Fruit fly (Drosophila melanogaster) whole organism, embryonic: ENCODE results near the gene CG4629.

Experiments
- B-H2 ChIP-seq: fragments of 200-800 bp; sonication (Bioruptor generic); optimal IDR thresholded peaks from 2 replicates; lab custom pipeline; 2018; ENCODE audit warnings: missing biosample characterization, mild to moderate bottlenecking, missing genetic modification characterization
- Bdp1 ChIP-seq: fragments of 200-800 bp; sonication (Bioruptor generic); optimal IDR thresholded peaks from 3 replicates; lab custom pipeline; 2016; ENCODE audit warnings: missing biosample characterization, missing genetic modification characterization
- Bteb2 ChIP-seq: fragments of 200-800 bp; sonication (Bioruptor generic); optimal IDR thresholded peaks from 2 replicates; lab custom pipeline; 2016; ENCODE audit warnings: missing biosample characterization, missing genetic modification characterization
- CG11398 ChIP-seq: fragments of 200-800 bp; sonication (Bioruptor generic); optimal IDR thresholded peaks from 2 replicates; lab custom pipeline; 2016; ENCODE audit warnings: missing biosample characterization, missing genetic modification characterization
- CG11696 ChIP-seq: fragments of 200-800 bp; sonication (Bioruptor generic); IDR thresholded peaks from 2 replicates; pipeline ENCODE4 v1.3.6; 2022; ENCODE audit warnings: missing biosample characterization, missing genetic modification characterization
- CG12104 ChIP-seq: fragments of 200-800 bp; sonication (Bioruptor generic); optimal IDR thresholded peaks from 3 replicates; lab custom pipeline; 2016; ENCODE audit warnings: missing biosample characterization, missing genetic modification characterization
- CG12299 ChIP-seq: fragments of 200-800 bp; sonication (Bioruptor generic); optimal IDR thresholded peaks from 2 replicates; lab custom pipeline; 2018; ENCODE audit warnings: missing biosample characterization, mild to moderate bottlenecking, missing genetic modification characterization
- CG13287 ChIP-seq: fragments of 200-800 bp; sonication (Bioruptor generic); IDR thresholded peaks from 2 replicates; pipeline ENCODE4 v1.3.6; 2022; ENCODE audit warnings: missing biosample characterization, missing genetic modification characterization; ENCODE audit not compliant: partially characterized antibody
- CG14667 ChIP-seq: fragments of 200-800 bp; sonication (Bioruptor generic); IDR thresholded peaks from 2 replicates; pipeline ENCODE4 v1.3.6; 2022; ENCODE audit warnings: missing biosample characterization, missing genetic modification characterization
- CG15073 ChIP-seq: fragments of 200-800 bp; sonication (Bioruptor generic); optimal IDR thresholded peaks from 2 replicates; lab custom pipeline; 2016; ENCODE audit warnings: missing biosample characterization, missing genetic modification characterization
- CG1529 ChIP-seq: fragments of 200-800 bp; sonication (Bioruptor generic); optimal IDR thresholded peaks from 3 replicates; lab custom pipeline; 2018; ENCODE audit warnings: missing biosample characterization, missing genetic modification characterization
- CG15479 ChIP-seq: fragments of 200-800 bp; sonication (Bioruptor generic); optimal IDR thresholded peaks from 3 replicates; lab custom pipeline; 2019; ENCODE audit warnings: missing biosample characterization, mild to moderate bottlenecking, missing genetic modification characterization, moderate library complexity
- CG1647 ChIP-seq: fragments of 200-800 bp; sonication (Bioruptor generic); optimal IDR thresholded peaks from 3 replicates; lab custom pipeline; 2016; ENCODE audit warnings: missing biosample characterization, missing genetic modification characterization
- CG17361 ChIP-seq: fragments of 200-800 bp; sonication (Bioruptor generic); IDR thresholded peaks from 3 replicates; pipeline ENCODE4 v1.3.6; 2022; ENCODE audit warnings: missing biosample characterization, missing genetic modification characterization
- CG17912 ChIP-seq: fragments of 200-800 bp; sonication (Bioruptor generic); optimal IDR thresholded peaks from 2 replicates; lab custom pipeline; 2018; ENCODE audit warnings: missing biosample characterization, mild to moderate bottlenecking, missing genetic modification characterization
- CG2129 ChIP-seq: fragments of 200-800 bp; sonication (Bioruptor generic); IDR thresholded peaks from 2 replicates; pipeline ENCODE4 v1.3.6; 2022; ENCODE audit warnings: missing biosample characterization, missing genetic modification characterization; ENCODE audit not compliant: partially characterized antibody
- CG34422 ChIP-seq: fragments of 200-800 bp; sonication (Bioruptor generic); IDR thresholded peaks from 3 replicates; pipeline ENCODE4 v1.3.6; 2022; ENCODE audit warnings: missing biosample characterization, missing genetic modification characterization
- CG6683 ChIP-seq: fragments of 200-800 bp; sonication (Bioruptor generic); optimal IDR thresholded peaks from 2 replicates; lab custom pipeline; 2017; ENCODE audit warnings: missing biosample characterization, mild to moderate bottlenecking, missing genetic modification characterization, missing genetic modification reagents
- CG6791 ChIP-seq: fragments of 200-800 bp; sonication (Bioruptor generic); IDR thresholded peaks from 3 replicates; pipeline ENCODE4 v1.3.6; 2022; ENCODE audit warnings: missing biosample characterization, missing genetic modification characterization; ENCODE audit not compliant: partially characterized antibody
- CG6854 ChIP-seq: fragments of 200-800 bp; sonication (Bioruptor generic); optimal IDR thresholded peaks from 3 replicates; lab custom pipeline; 2017; ENCODE audit warnings: missing biosample characterization, mild to moderate bottlenecking, missing genetic modification characterization
- CG7963 ChIP-seq: fragments of 200-800 bp; sonication (Bioruptor generic); IDR thresholded peaks from 3 replicates; pipeline ENCODE4 v1.3.6; 2022; ENCODE audit warnings: missing biosample characterization, missing genetic modification characterization; ENCODE audit not compliant: partially characterized antibody
- CG8765 ChIP-seq: fragments of 200-800 bp; sonication (Bioruptor generic); IDR thresholded peaks from 2 replicates; pipeline ENCODE4 v1.3.6; 2022; ENCODE audit warnings: missing biosample characterization, missing genetic modification characterization
- CHES-1-like ChIP-seq: fragments of 200-800 bp; sonication (Bioruptor generic); optimal IDR thresholded peaks from 2 replicates; lab custom pipeline; 2016; ENCODE audit warnings: missing biosample characterization, missing genetic modification characterization
- Dad ChIP-seq: fragments of 200-800 bp; sonication (Bioruptor generic); optimal IDR thresholded peaks from 3 replicates; lab custom pipeline; 2016; ENCODE audit warnings: missing biosample characterization, missing genetic modification characterization
- Dbx ChIP-seq: fragments of 200-800 bp; sonication (Bioruptor generic); IDR thresholded peaks from 3 replicates; pipeline ENCODE4 v1.3.6; 2022; ENCODE audit warnings: missing biosample characterization, missing genetic modification characterization
- Drgx ChIP-seq: fragments of 200-800 bp; sonication (Bioruptor generic); IDR thresholded peaks from 2 replicates; pipeline ENCODE4 v1.3.6; 2022; ENCODE audit warnings: missing biosample characterization, missing genetic modification characterization
- Gsc ChIP-seq: fragments of 200-800 bp; sonication (Bioruptor generic); IDR thresholded peaks from 2 replicates; pipeline ENCODE4 v1.3.6; 2022; ENCODE audit warnings: missing biosample characterization, missing genetic modification characterization
- Hand ChIP-seq: fragments of 200-800 bp; sonication (Bioruptor generic); optimal IDR thresholded peaks from 2 replicates; lab custom pipeline; 2017; ENCODE audit warnings: mild to moderate bottlenecking, missing biosample characterization, missing genetic modification reagents, missing genetic modification characterization
- Hr78 ChIP-seq, 2 experiments: fragments of 200-800 bp in 1 of 2; fragments of >200 bp in 1 of 2; sonication (Bioruptor generic) in 1 of 2; optimal IDR thresholded peaks; 2 replicates each; lab custom pipeline; 2017 to 2019; ENCODE audit warnings: missing biosample characterization in 2 of 2, missing genetic modification characterization in 2 of 2, mild to moderate bottlenecking in 1 of 2, moderate library complexity in 1 of 2
- Jarid2 ChIP-seq: fragments of 200-800 bp; sonication (Bioruptor generic); optimal IDR thresholded peaks from 3 replicates; lab custom pipeline; 2017; ENCODE audit warnings: mild to moderate bottlenecking, missing biosample characterization, missing genetic modification reagents, missing genetic modification characterization
- Lim3 ChIP-seq: fragments of 200-800 bp; sonication (Bioruptor generic); IDR thresholded peaks from 2 replicates; pipeline ENCODE4 v1.3.6; 2022; ENCODE audit warnings: missing biosample characterization, missing genetic modification characterization
- NK7.1 ChIP-seq: fragments of 200-800 bp; sonication (Bioruptor generic); optimal IDR thresholded peaks from 3 replicates; lab custom pipeline; 2016; ENCODE audit warnings: missing biosample characterization, missing genetic modification characterization
- NfI ChIP-seq: fragments of 200-800 bp; sonication (Bioruptor generic); optimal IDR thresholded peaks from 3 replicates; lab custom pipeline; 2018; ENCODE audit warnings: missing biosample characterization, mild to moderate bottlenecking, missing genetic modification characterization, moderate library complexity
- Oli ChIP-seq: fragments of 200-800 bp; sonication (Bioruptor generic); optimal IDR thresholded peaks from 2 replicates; lab custom pipeline; 2018; ENCODE audit warnings: missing biosample characterization, mild to moderate bottlenecking, missing genetic modification characterization, moderate library complexity
- PHDP ChIP-seq: fragments of 200-800 bp; sonication (Bioruptor generic); optimal IDR thresholded peaks from 3 replicates; lab custom pipeline; 2018; ENCODE audit warnings: missing biosample characterization, mild to moderate bottlenecking, missing genetic modification characterization, moderate library complexity
- Sox100B ChIP-seq: fragments of 200-800 bp; sonication (Bioruptor generic); optimal IDR thresholded peaks from 3 replicates; lab custom pipeline; 2018; ENCODE audit warnings: missing biosample characterization, mild to moderate bottlenecking, missing genetic modification characterization
- Tbp ChIP-seq: fragments of >200 bp; optimal IDR thresholded peaks from 2 replicates; lab custom pipeline; 2018; ENCODE audit warnings: missing biosample characterization, missing genetic modification characterization
- YL-1 ChIP-seq: fragments of 200-800 bp; sonication (Bioruptor generic); optimal IDR thresholded peaks from 3 replicates; lab custom pipeline; 2017; ENCODE audit warnings: missing biosample characterization, mild to moderate bottlenecking, missing genetic modification characterization
- az2 ChIP-seq: fragments of 200-800 bp; sonication (Bioruptor generic); optimal IDR thresholded peaks from 3 replicates; lab custom pipeline; 2016; ENCODE audit warnings: missing biosample characterization, missing genetic modification characterization
- crol ChIP-seq: fragments of 200-800 bp; sonication (Bioruptor generic); IDR thresholded peaks from 2 replicates; pipeline ENCODE4 v1.3.6; 2022; ENCODE audit warnings: missing biosample characterization, missing genetic modification characterization
- dmrt11E ChIP-seq: fragments of 200-800 bp; sonication (Bioruptor generic); optimal IDR thresholded peaks from 3 replicates; lab custom pipeline; 2018; ENCODE audit warnings: missing biosample characterization, mild to moderate bottlenecking, missing genetic modification characterization, moderate library complexity
- dpn ChIP-seq, 2 experiments: fragments of 200-800 bp; sonication (Bioruptor generic); optimal IDR thresholded peaks; 3 replicates each; lab custom pipeline; 2016; ENCODE audit warnings: missing biosample characterization in 2 of 2, missing genetic modification characterization in 2 of 2
- exex ChIP-seq: fragments of 200-800 bp; sonication (Bioruptor generic); optimal IDR thresholded peaks from 4 replicates; lab custom pipeline; 2018; ENCODE audit warnings: missing biosample characterization, mild to moderate bottlenecking, missing genetic modification characterization, moderate library complexity
- gt ChIP-seq: fragments of 200-800 bp; sonication (Bioruptor generic); IDR thresholded peaks from 2 replicates; pipeline ENCODE4 v1.3.6; 2022; ENCODE audit warnings: missing biosample characterization, missing genetic modification characterization
- lab ChIP-seq: fragments of 200-800 bp; sonication (Bioruptor generic); optimal IDR thresholded peaks from 3 replicates; lab custom pipeline; 2017; ENCODE audit warnings: missing biosample characterization, missing genetic modification characterization, mild to moderate bottlenecking, moderate library complexity, missing genetic modification reagents
- nerfin-2 ChIP-seq: fragments of 200-800 bp; sonication (Bioruptor generic); IDR thresholded peaks from 2 replicates; pipeline ENCODE4 v1.3.6; 2022; ENCODE audit warnings: missing biosample characterization, missing genetic modification characterization; ENCODE audit not compliant: partially characterized antibody
- prd ChIP-seq, 3 experiments: fragments of >200 bp in 2 of 3; fragments of 200-800 bp in 1 of 3; sonication (Bioruptor generic) in 1 of 3; optimal IDR thresholded peaks in 2 of 3; IDR thresholded peaks in 1 of 3; 2 replicates in 2 of 3; 3 replicates in 1 of 3; pipeline versions ENCODE4 v1.3.6 to Lab custom; 2017 to 2022; ENCODE audit warnings: missing biosample characterization in 1 of 3, missing genetic modification characterization in 1 of 3
- scrt ChIP-seq: fragments of 200-800 bp; sonication (Bioruptor generic); optimal IDR thresholded peaks from 2 replicates; lab custom pipeline; 2018; ENCODE audit warnings: missing biosample characterization, mild to moderate bottlenecking, missing genetic modification characterization, moderate library complexity
- sqz ChIP-seq: fragments of 200-800 bp; sonication (Bioruptor generic); optimal IDR thresholded peaks from 3 replicates; lab custom pipeline; 2018; ENCODE audit warnings: missing biosample characterization, mild to moderate bottlenecking, missing genetic modification characterization
- unpg ChIP-seq: fragments of 200-800 bp; sonication (Bioruptor generic); optimal IDR thresholded peaks from 3 replicates; lab custom pipeline; 2018; ENCODE audit warnings: missing biosample characterization, mild to moderate bottlenecking, missing genetic modification characterization, moderate library complexity

CG4629 gene

dm6 chr2L:1094724-1095123 is 7.6 kb downstream of the CG4629 start (continued):
- TF ChIP-seq Dad (GFP tag; lab: Kevin White, UChicago) (no peak), CG12299 (peak; percentile 21), CG17361 (GFP tag; lab: Robert Waterston, UW) (0 out of 3 replicates have a peak, but pooled peaks have one; percentile 11), nerfin-2 (GFP tag; lab: Robert Waterston, UW) (no peak), Dbx (GFP tag; lab: Robert Waterston, UW) (no peak), az2 (GFP tag; lab: Kevin White, UChicago) (no peak), Hand (GFP tag; lab: Kevin White, UChicago) (no peak), Gsc (GFP tag; lab: Robert Waterston, UW) (no peak), dmrt11E (tag; lab: Kevin White, UChicago) (no peak), scrt (GFP tag; lab: Kevin White, UChicago) (peak; percentile 6), NfI (GFP tag; lab: Kevin White, UChicago) (no peak), CG6683 (GFP tag; lab: Kevin White, UChicago) (peak; percentile 25), lab (GFP tag; lab: Kevin White, UChicago) (peak; percentile 69), Bteb2 (no peak), PHDP (tag; lab: Kevin White, UChicago) (peak; percentile 62), Bdp1 (GFP tag; lab: Kevin White, UChicago) (no peak), exex (tag; lab: Kevin White, UChicago) (peak; percentile 7), NK7.1 (GFP tag; lab: Kevin White, UChicago) (no peak), CG12104 (GFP tag; lab: Kevin White, UChicago) (no peak), CG8765 (GFP tag; lab: Robert Waterston, UW) (no peak), CG7963 (GFP tag; lab: Robert Waterston, UW) (no peak), CG2129 (GFP tag; lab: Robert Waterston, UW) (no peak), unpg (GFP tag; lab: Kevin White, UChicago) (peak; percentile 42), B-H2 (peak; percentile 3), CG14667 (GFP tag; lab: Robert Waterston, UW) (no peak), CG1647 (GFP tag; lab: Kevin White, UChicago) (no peak), Oli (no peak), CG11398 (no peak), sqz (GFP tag; lab: Kevin White, UChicago) (no peak), CG17912 (GFP tag; lab: Kevin White, UChicago) (peak; percentile 47), CG6854 (GFP tag; lab: Kevin White, UChicago) (peak; percentile 22), Jarid2 (no peak), dpn (GFP tag; optimal IDR thresholded peaks at IDR 0.05; lab: Kevin White, UChicago) (no peak), crol (GFP tag; lab: Robert Waterston, UW) (peak; percentile 53; the same call in 1 of the 2 replicates), Lim3 (GFP tag; lab: Robert Waterston, UW) (no peak), Tbp (no peak), CG15073 (no peak), CHES-1-like (GFP tag; lab: Kevin White, UChicago) (no peak), CG11696 (GFP tag; lab: Robert Waterston, UW) (no peak), Hr78 (GFP tag; optimal IDR thresholded peaks at IDR 0.05; lab: Kevin White, UChicago) (peak in 1 of 2 experiments; percentile 68), CG6791 (GFP tag; lab: Robert Waterston, UW) (no peak), Drgx (no peak), CG1529 (peak; percentile 33), gt (GFP tag; lab: Robert Waterston, UW) (no peak), prd (optimal IDR thresholded peaks at IDR 0.05; lab: Kevin White, UChicago) (no peak), prd (GFP tag; IDR thresholded peaks at IDR 0.05; lab: Robert Waterston, UW) (no peak), CG34422 (GFP tag; lab: Robert Waterston, UW) (no peak), CG13287 (GFP tag; lab: Robert Waterston, UW) (no peak), YL-1 (GFP tag; lab: Kevin White, UChicago) (no peak), CG15479 (GFP tag; lab: Kevin White, UChicago) (no peak), Sox100B (GFP tag; lab: Kevin White, UChicago) (peak; percentile 21)
